Worm (Caenorhabditis elegans) whole organism, L3 larva: ENCODE results near the gene pod-2.

Experiments
- ama-1 ChIP-seq: fragments of 150-350 bp; optimal IDR thresholded peaks from 2 replicates; lab custom pipeline; 2018
- elt-3 ChIP-seq, 3 experiments: fragments of 150-350 bp in 1 of 3; sonication (generic microtip) in 2 of 3; optimal IDR thresholded peaks; 2 replicates in 2 of 3; 4 replicates in 1 of 3; lab custom pipeline; 2014 to 2017; ENCODE audit warnings: missing biosample characterization in 3 of 3, missing genetic modification characterization in 3 of 3
- lin-15B ChIP-seq: fragments of 150-350 bp; optimal IDR thresholded peaks from 2 replicates; lab custom pipeline; 2014; ENCODE audit warnings: missing biosample characterization, missing genetic modification characterization
- sea-2 ChIP-seq: fragments of 150-350 bp; sonication (generic microtip); optimal IDR thresholded peaks from 4 replicates; lab custom pipeline; 2014; ENCODE audit warnings: missing biosample characterization, missing genetic modification reagents, missing genetic modification characterization
- unc-62 ChIP-seq: fragments of 150-350 bp; sonication (generic microtip); optimal IDR thresholded peaks from 4 replicates; lab custom pipeline; 2014; ENCODE audit warnings: missing biosample characterization, missing genetic modification reagents, missing genetic modification characterization
- ztf-4 ChIP-seq: fragments of 150-350 bp; optimal IDR thresholded peaks from 2 replicates; lab custom pipeline; 2014; ENCODE audit warnings: missing biosample characterization, missing genetic modification characterization

- TF ChIP-seq elt-3 (tag; optimal IDR thresholded peaks at IDR 0.05; lab: Kevin White, UChicago): no peak
- TF ChIP-seq unc-62 (GFP tag; lab: Kevin White, UChicago): no peak
- no peak for TF ChIP-seq lin-15B
- TF ChIP-seq ama-1 (lab: Kevin White, UChicago): no peak
- TF ChIP-seq sea-2 (GFP tag; lab: Kevin White, UChicago): no peak
- TF ChIP-seq ztf-4: no peak
Measured at ce11 chrII:1143173-1143738, 6.7 kb downstream of the pod-2 start.
